Worm (Caenorhabditis elegans) whole organism, L3 larva: ENCODE data around the gene fkh-3.

Experiments
- ceh-16 ChIP-seq: sonication (generic microtip); optimal IDR thresholded peaks from 2 replicates; lab custom pipeline; 2017; ENCODE audit warnings: missing biosample characterization, missing genetic modification characterization
- jun-1 ChIP-seq: fragments of 150-350 bp; optimal IDR thresholded peaks from 2 replicates; lab custom pipeline; 2014; ENCODE audit warnings: missing biosample characterization, missing genetic modification reagents, missing genetic modification characterization
- nhr-25 ChIP-seq: sonication (generic microtip); optimal IDR thresholded peaks from 2 replicates; lab custom pipeline; 2017; ENCODE audit warnings: missing biosample characterization, missing genetic modification characterization
- nhr-28 ChIP-seq: fragments of 150-350 bp; optimal IDR thresholded peaks from 2 replicates; lab custom pipeline; 2014; ENCODE audit warnings: missing biosample characterization, missing genetic modification characterization
- snpc-4 ChIP-seq: fragments of 150-350 bp; optimal IDR thresholded peaks from 2 replicates; lab custom pipeline; 2014; ENCODE audit warnings: missing biosample characterization, missing genetic modification characterization
- zag-1 ChIP-seq: fragments of 150-350 bp; optimal IDR thresholded peaks from 2 replicates; lab custom pipeline; 2014; ENCODE audit warnings: missing biosample characterization, missing genetic modification characterization

DNA sequence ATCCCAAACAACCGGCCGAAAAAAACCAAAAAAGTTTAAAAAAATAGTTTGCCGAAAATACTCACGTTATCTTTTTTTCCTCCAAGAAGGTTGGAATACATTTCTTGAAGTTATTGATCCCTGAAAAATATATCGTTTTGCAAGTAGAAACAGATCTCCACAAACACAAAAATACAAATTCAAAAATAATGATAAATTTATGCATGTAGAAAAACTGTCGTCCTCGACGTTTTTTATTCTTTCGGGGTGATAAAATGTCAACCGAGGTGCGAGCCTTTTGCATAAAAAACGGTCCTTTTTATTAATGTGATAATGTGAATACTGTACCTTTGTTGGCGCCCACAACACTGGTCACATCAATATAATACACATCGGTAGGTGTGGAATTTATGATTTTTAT is 40.6 kb upstream of the fkh-3 start, which contains the start of gene F02D10.2:
- TF ChIP-seq nhr-28 (tag; lab: Kevin White, UChicago) (no peak), snpc-4 (tag; lab: Kevin White, UChicago) (no peak), nhr-25 (tag; lab: Kevin White, UChicago) (no peak), jun-1 (no peak), zag-1 (tag; lab: Kevin White, UChicago) (no peak), ceh-16 (no peak)
